Worm (Caenorhabditis elegans) whole organism, L1 larva: ENCODE data around the gene C16C8.19.
"Not testable (repeated sequence)": the region's sequence is repeated elsewhere in the genome, so short reads cannot be mapped to it uniquely, and the experiment has no call there.

Source experiments
- C34B4.2 ChIP-seq: sonication (generic microtip); optimal IDR thresholded peaks from 2 replicates; lab custom pipeline; 2017; ENCODE audit warnings: mild to moderate bottlenecking, missing genetic modification characterization, missing compliant biosample characterization
- Y116A8C.19 ChIP-seq: sonication (generic microtip); optimal IDR thresholded peaks from 2 replicates; lab custom pipeline; 2016; ENCODE audit warnings: missing compliant biosample characterization, missing genetic modification characterization, borderline replicate concordance
- aha-1 ChIP-seq: fragments of 150-350 bp; optimal IDR thresholded peaks from 2 replicates; lab custom pipeline; 2014; ENCODE audit warnings: missing biosample characterization, missing genetic modification characterization
- alr-1 ChIP-seq: fragments of 200-800 bp; sonication (Bioruptor generic); optimal IDR thresholded peaks from 2 replicates; lab custom pipeline; 2018; ENCODE audit warnings: borderline replicate concordance, mild to moderate bottlenecking, missing genetic modification characterization, missing compliant biosample characterization
- blmp-1 ChIP-seq: fragments of 150-350 bp; optimal IDR thresholded peaks from 2 replicates; lab custom pipeline; 2014; ENCODE audit warnings: missing biosample characterization, missing genetic modification characterization
- ceh-88 ChIP-seq: fragments of 200-800 bp; sonication (Bioruptor generic); IDR thresholded peaks from 2 replicates; pipeline ENCODE4 v1.3.6; 2022; ENCODE audit warnings: missing genetic modification characterization, missing compliant biosample characterization
- ceh-90 ChIP-seq: sonication (generic microtip); optimal IDR thresholded peaks from 2 replicates; lab custom pipeline; 2016; ENCODE audit warnings: missing genetic modification characterization, missing compliant biosample characterization
- dpl-1 ChIP-seq, 3 experiments: fragments of 150-350 bp in 2 of 3; sonication (generic microtip) in 1 of 3; optimal IDR thresholded peaks; 2 replicates each; lab custom pipeline; 2014 to 2017; ENCODE audit warnings: missing biosample characterization in 3 of 3, missing genetic modification characterization in 3 of 3, missing genetic modification reagents in 3 of 3
- efl-3 ChIP-seq: fragments of 200-800 bp; sonication (Bioruptor generic); optimal IDR thresholded peaks from 2 replicates; lab custom pipeline; 2018; ENCODE audit warnings: mild to moderate bottlenecking, missing genetic modification characterization, missing compliant biosample characterization
- ets-5 ChIP-seq: fragments of 200-800 bp; sonication (Bioruptor generic); IDR thresholded peaks from 2 replicates; pipeline ENCODE4 v1.3.6; 2022; ENCODE audit warnings: missing genetic modification characterization, missing compliant biosample characterization
- fkh-10 ChIP-seq: sonication (generic microtip); optimal IDR thresholded peaks from 2 replicates; lab custom pipeline; 2017; ENCODE audit warnings: missing biosample characterization, missing genetic modification reagents, missing genetic modification characterization
- fkh-4 ChIP-seq: sonication (generic microtip); optimal IDR thresholded peaks from 2 replicates; lab custom pipeline; 2016; ENCODE audit warnings: missing compliant biosample characterization, missing genetic modification characterization, borderline replicate concordance
- fkh-8 ChIP-seq: sonication (generic microtip); optimal IDR thresholded peaks from 2 replicates; lab custom pipeline; 2016; ENCODE audit warnings: mild to moderate bottlenecking, missing genetic modification characterization, missing compliant biosample characterization
- jun-1 ChIP-seq: fragments of 150-350 bp; optimal IDR thresholded peaks from 2 replicates; lab custom pipeline; 2014; ENCODE audit warnings: missing biosample characterization, missing genetic modification reagents, missing genetic modification characterization
- lin-14 ChIP-seq: fragments of 200-800 bp; sonication (Bioruptor generic); optimal IDR thresholded peaks from 2 replicates; lab custom pipeline; 2018; ENCODE audit warnings: mild to moderate bottlenecking, missing genetic modification characterization, moderate library complexity, missing compliant biosample characterization
- lin-15B ChIP-seq: fragments of 150-350 bp; sonication (generic microtip); optimal IDR thresholded peaks from 3 replicates; lab custom pipeline; 2014; ENCODE audit warnings: missing biosample characterization, missing genetic modification characterization
- lin-35 ChIP-seq, 2 experiments: fragments of 150-350 bp; optimal IDR thresholded peaks; 2 replicates each; lab custom pipeline; 2014; ENCODE audit warnings: missing biosample characterization in 2 of 2, missing genetic modification characterization in 2 of 2, missing genetic modification reagents in 2 of 2
- lsy-2 ChIP-seq, 2 experiments: fragments of 150-350 bp; optimal IDR thresholded peaks; 2 replicates each; lab custom pipeline; 2014; ENCODE audit warnings: missing biosample characterization in 2 of 2, missing genetic modification characterization in 2 of 2
- mdl-1 ChIP-seq, 2 experiments: fragments of 150-350 bp; optimal IDR thresholded peaks; 2 replicates each; lab custom pipeline; 2014 to 2017; ENCODE audit warnings: missing biosample characterization in 2 of 2, missing genetic modification characterization in 2 of 2, inconsistent platforms in 1 of 2
- mef-2 ChIP-seq: fragments of 150-350 bp; optimal IDR thresholded peaks from 2 replicates; lab custom pipeline; 2014; ENCODE audit warnings: missing biosample characterization, missing genetic modification characterization
- mep-1 ChIP-seq: fragments of 150-350 bp; optimal IDR thresholded peaks from 2 replicates; lab custom pipeline; 2014; ENCODE audit warnings: missing biosample characterization, missing genetic modification characterization
- nhr-11 ChIP-seq: fragments of 150-350 bp; optimal IDR thresholded peaks from 2 replicates; lab custom pipeline; 2014; ENCODE audit warnings: missing biosample characterization, missing genetic modification characterization
- nhr-20 ChIP-seq: sonication (generic microtip); optimal IDR thresholded peaks from 2 replicates; lab custom pipeline; 2016; ENCODE audit warnings: mild to moderate bottlenecking, missing genetic modification characterization, missing compliant biosample characterization
- nhr-71 ChIP-seq: sonication (generic microtip); optimal IDR thresholded peaks from 2 replicates; lab custom pipeline; 2016; ENCODE audit warnings: mild to moderate bottlenecking, missing genetic modification characterization, moderate library complexity, missing compliant biosample characterization
- nhr-77 ChIP-seq: fragments of 150-350 bp; optimal IDR thresholded peaks from 2 replicates; lab custom pipeline; 2014; ENCODE audit warnings: missing biosample characterization, missing genetic modification characterization
- nhr-84 ChIP-seq: sonication (generic microtip); optimal IDR thresholded peaks from 2 replicates; lab custom pipeline; 2017; ENCODE audit warnings: missing biosample characterization, missing genetic modification characterization
- pqm-1 ChIP-seq: sonication (generic microtip); optimal IDR thresholded peaks from 3 replicates; lab custom pipeline; 2017; ENCODE audit warnings: missing biosample characterization, missing genetic modification characterization
- rnt-1 ChIP-seq: sonication (generic microtip); optimal IDR thresholded peaks from 2 replicates; lab custom pipeline; 2016; ENCODE audit warnings: mild to moderate bottlenecking, missing genetic modification characterization, moderate library complexity, missing compliant biosample characterization
- sptf-1 ChIP-seq: fragments of 150-350 bp; optimal IDR thresholded peaks from 2 replicates; lab custom pipeline; 2014; ENCODE audit warnings: missing biosample characterization, missing genetic modification characterization
- sup-37 ChIP-seq: fragments of 200-800 bp; sonication (Bioruptor generic); optimal IDR thresholded peaks from 2 replicates; lab custom pipeline; 2018; ENCODE audit warnings: mild to moderate bottlenecking, missing genetic modification characterization, missing compliant biosample characterization
- tbx-2 ChIP-seq: sonication (generic microtip); optimal IDR thresholded peaks from 2 replicates; lab custom pipeline; 2016; ENCODE audit warnings: missing genetic modification characterization, missing compliant biosample characterization
- tlp-1 ChIP-seq: fragments of 150-350 bp; optimal IDR thresholded peaks from 2 replicates; lab custom pipeline; 2014; ENCODE audit warnings: missing biosample characterization, missing genetic modification characterization
- unc-86 ChIP-seq: sonication (generic microtip); optimal IDR thresholded peaks from 2 replicates; lab custom pipeline; 2016; ENCODE audit warnings: missing genetic modification characterization, missing compliant biosample characterization
- unc-98 ChIP-seq: fragments of 200-800 bp; sonication (Bioruptor generic); IDR thresholded peaks from 2 replicates; pipeline ENCODE4 v1.3.6; 2022; ENCODE audit warnings: missing genetic modification characterization, missing compliant biosample characterization
- xbp-1 ChIP-seq: sonication (generic microtip); optimal IDR thresholded peaks from 2 replicates; lab custom pipeline; 2016; ENCODE audit warnings: missing genetic modification characterization, missing compliant biosample characterization
- zip-4 ChIP-seq: fragments of 200-800 bp; sonication (Bioruptor generic); optimal IDR thresholded peaks from 2 replicates; lab custom pipeline; 2018; ENCODE audit warnings: mild to moderate bottlenecking, missing genetic modification characterization, moderate library complexity, missing compliant biosample characterization
- ztf-11 ChIP-seq, 2 experiments: sonication (generic microtip); optimal IDR thresholded peaks; 2 replicates each; lab custom pipeline; 2016 to 2017; ENCODE audit warnings: missing genetic modification characterization in 2 of 2, missing biosample characterization in 1 of 2, missing compliant biosample characterization in 1 of 2
- ztf-4 ChIP-seq: fragments of 150-350 bp; optimal IDR thresholded peaks from 2 replicates; lab custom pipeline; 2014; ENCODE audit warnings: missing biosample characterization, missing genetic modification characterization

C16C8.19 gene

ce11 chrII:3446647-3447046 lies 11.6 kb upstream of the C16C8.19 start, which contains the start of the genes C16C8.20 and gldi-6:
C16C8.20 (plus strand) TSS chrII:3446947.
gldi-6 (plus strand) TSS chrII:3446947.
- TF ChIP-seq nhr-84 (no peak), blmp-1 (no peak), mep-1 (no peak), lsy-2 (tag; optimal IDR thresholded peaks at IDR 0.05; lab: Kevin White, UChicago) (no peak), sup-37 (no peak), sptf-1 (tag; lab: Kevin White, UChicago) (no peak), ztf-11 (tag; optimal IDR thresholded peaks at IDR 0.05; lab: Kevin White, UChicago) (no peak), nhr-20 (tag; lab: Kevin White, UChicago) (no peak), rnt-1 (tag; lab: Kevin White, UChicago) (no peak), efl-3 (GFP tag; lab: Kevin White, UChicago) (no peak), jun-1 (no peak), tbx-2 (tag; lab: Kevin White, UChicago) (no peak), nhr-11 (tag; lab: Kevin White, UChicago) (no peak), tlp-1 (tag; lab: Kevin White, UChicago) (no peak), lin-15B (tag; lab: Kevin White, UChicago) (no peak), aha-1 (tag; lab: Kevin White, UChicago) (no peak)

- TF ChIP-seq fkh-8 (no peak), mdl-1 (tag; optimal IDR thresholded peaks at IDR 0.05; lab: Kevin White, UChicago) (no peak), nhr-71 (tag; lab: Kevin White, UChicago) (no peak), pqm-1 (tag; lab: Kevin White, UChicago) (no peak), fkh-10 (GFP tag; lab: Kevin White, UChicago) (no peak), unc-86 (tag; lab: Kevin White, UChicago) (no peak), blmp-1 (no peak), fkh-4 (no peak)
- TF ChIP-seq, all 84 proteins: peak for 0
Measured at ce11 chrII:3447906-3448305, 10.4 kb upstream of the C16C8.19 start, which contains the start of gene C16C8.21. C16C8.21 (plus strand) TSS chrII:3448206.

ce11 chrII:3448776-3449280 lies 9.5 kb upstream of the C16C8.19 start, which contains the start of gene C16C8.25:
C16C8.25 (plus strand) TSS chrII:3449230.
- TF ChIP-seq xbp-1 (no peak), ceh-90 (no peak), nhr-11 (tag; lab: Kevin White, UChicago) (no peak), Y116A8C.19 (tag; lab: Kevin White, UChicago) (no peak), dpl-1 (GFP tag; optimal IDR thresholded peaks at IDR 0.05; lab: Kevin White, UChicago) (no peak), nhr-77 (tag; lab: Kevin White, UChicago) (no peak), C34B4.2 (tag; lab: Kevin White, UChicago) (no peak), ets-5 (GFP tag; lab: Robert Waterston, UW) (no peak), ceh-88 (no peak), nhr-71 (tag; lab: Kevin White, UChicago) (no peak), ztf-11 (tag; optimal IDR thresholded peaks at IDR 0.05; lab: Kevin White, UChicago) (no peak), ztf-4 (no peak), aha-1 (tag; lab: Kevin White, UChicago) (no peak)

- TF ChIP-seq unc-98; lin-14 (GFP tag; lab: Kevin White, UChicago); nhr-77 (tag; lab: Kevin White, UChicago): not testable (repeated sequence)
Measured at ce11 chrII:3449514-3449913, 8.8 kb upstream of the C16C8.19 start, which contains the start of gene C16C8.14. C16C8.14 (plus strand) TSS chrII:3449814.

- no peak for TF ChIP-seq zip-4
- no peak for TF ChIP-seq mef-2 (tag; lab: Kevin White, UChicago)
- no peak for TF ChIP-seq lin-35 (GFP tag; optimal IDR thresholded peaks at IDR 0.05; lab: Kevin White, UChicago)
- no peak for TF ChIP-seq alr-1
Measured at ce11 chrII:3452421-3452820, 5.9 kb upstream of the C16C8.19 start, which contains the start of gene C16C8.12. C16C8.12 (plus strand) TSS chrII:3452721.
